Fruit fly (Drosophila melanogaster) whole organism, embryonic: Measurements from ENCODE around the gene CG9130.

Source experiments
- BEAF-32 ChIP-seq: fragments of 200-800 bp; sonication (Bioruptor generic); optimal IDR thresholded peaks from 3 replicates; lab custom pipeline; 2017; ENCODE audit warnings: missing biosample characterization, missing genetic modification characterization, mild to moderate bottlenecking, moderate library complexity, missing genetic modification reagents
- Bteb2 ChIP-seq: fragments of 200-800 bp; sonication (Bioruptor generic); optimal IDR thresholded peaks from 2 replicates; lab custom pipeline; 2016; ENCODE audit warnings: missing biosample characterization, missing genetic modification characterization
- CG10654 ChIP-seq: fragments of 200-800 bp; sonication (Bioruptor generic); optimal IDR thresholded peaks from 2 replicates; lab custom pipeline; 2016; ENCODE audit warnings: missing biosample characterization, missing genetic modification characterization
- CG11456 ChIP-seq: fragments of 200-800 bp; sonication (Bioruptor generic); IDR thresholded peaks from 3 replicates; pipeline ENCODE4 v1.3.6; 2022; ENCODE audit warnings: missing biosample characterization, missing genetic modification characterization
- CG13424 ChIP-seq: fragments of 200-800 bp; sonication (Bioruptor generic); optimal IDR thresholded peaks from 2 replicates; lab custom pipeline; 2019; ENCODE audit warnings: missing biosample characterization, mild to moderate bottlenecking, missing genetic modification characterization, moderate library complexity
- CG16863 ChIP-seq: fragments of 200-800 bp; sonication (Bioruptor generic); optimal IDR thresholded peaks from 3 replicates; lab custom pipeline; 2016; ENCODE audit warnings: missing biosample characterization, missing genetic modification characterization
- CG17186 ChIP-seq: fragments of 200-800 bp; sonication (Bioruptor generic); optimal IDR thresholded peaks from 3 replicates; lab custom pipeline; 2017; ENCODE audit warnings: missing biosample characterization, missing genetic modification reagents, missing genetic modification characterization
- CG17328 ChIP-seq: fragments of 200-800 bp; sonication (Bioruptor generic); IDR thresholded peaks from 2 replicates; pipeline ENCODE4 v1.3.6; 2022; ENCODE audit warnings: missing biosample characterization, missing genetic modification characterization
- CG2116 ChIP-seq: fragments of 200-800 bp; sonication (Bioruptor generic); optimal IDR thresholded peaks from 3 replicates; lab custom pipeline; 2018; ENCODE audit warnings: missing biosample characterization, mild to moderate bottlenecking, missing genetic modification characterization
- CG3065 ChIP-seq: fragments of 200-800 bp; sonication (Bioruptor generic); optimal IDR thresholded peaks from 2 replicates; lab custom pipeline; 2016; ENCODE audit warnings: missing biosample characterization, missing genetic modification characterization
- CG34224 ChIP-seq: fragments of 200-800 bp; sonication (Bioruptor generic); IDR thresholded peaks from 3 replicates; pipeline ENCODE4 v1.3.6; 2022; ENCODE audit warnings: missing biosample characterization, missing genetic modification characterization; ENCODE audit not compliant: partially characterized antibody
- CG3838 ChIP-seq: fragments of 200-800 bp; sonication (Bioruptor generic); optimal IDR thresholded peaks from 3 replicates; lab custom pipeline; 2016; ENCODE audit warnings: missing biosample characterization, missing genetic modification characterization
- CG4820 ChIP-seq: fragments of 200-800 bp; sonication (Bioruptor generic); optimal IDR thresholded peaks from 3 replicates; lab custom pipeline; 2016; ENCODE audit warnings: missing biosample characterization, missing genetic modification characterization
- CG6683 ChIP-seq: fragments of 200-800 bp; sonication (Bioruptor generic); optimal IDR thresholded peaks from 2 replicates; lab custom pipeline; 2017; ENCODE audit warnings: missing biosample characterization, mild to moderate bottlenecking, missing genetic modification characterization, missing genetic modification reagents
- CG6791 ChIP-seq: fragments of 200-800 bp; sonication (Bioruptor generic); IDR thresholded peaks from 3 replicates; pipeline ENCODE4 v1.3.6; 2022; ENCODE audit warnings: missing biosample characterization, missing genetic modification characterization; ENCODE audit not compliant: partially characterized antibody
- CG8944 ChIP-seq: fragments of 200-800 bp; sonication (Bioruptor generic); optimal IDR thresholded peaks from 3 replicates; lab custom pipeline; 2016; ENCODE audit warnings: missing biosample characterization, missing genetic modification characterization
- CoRest ChIP-seq: fragments of 200-800 bp; sonication (Bioruptor generic); optimal IDR thresholded peaks from 3 replicates; lab custom pipeline; 2018; ENCODE audit warnings: missing biosample characterization, mild to moderate bottlenecking, missing genetic modification characterization, moderate library complexity
- Dbx ChIP-seq: fragments of 200-800 bp; sonication (Bioruptor generic); IDR thresholded peaks from 3 replicates; pipeline ENCODE4 v1.3.6; 2022; ENCODE audit warnings: missing biosample characterization, missing genetic modification characterization
- H15 ChIP-seq: fragments of 200-800 bp; sonication (Bioruptor generic); IDR thresholded peaks from 3 replicates; pipeline ENCODE4 v1.3.6; 2022; ENCODE audit warnings: missing biosample characterization, missing genetic modification characterization
- HLH54F ChIP-seq: fragments of 200-800 bp; sonication (Bioruptor generic); optimal IDR thresholded peaks from 3 replicates; lab custom pipeline; 2016; ENCODE audit warnings: missing biosample characterization, missing genetic modification characterization
- HmgZ ChIP-seq: fragments of 200-800 bp; sonication (Bioruptor generic); optimal IDR thresholded peaks from 2 replicates; lab custom pipeline; 2018; ENCODE audit warnings: missing biosample characterization, mild to moderate bottlenecking, missing genetic modification characterization
- Hr51 ChIP-seq, 2 experiments: fragments of 200-800 bp; sonication (Bioruptor generic); optimal IDR thresholded peaks; 2 replicates in 1 of 2; 3 replicates in 1 of 2; lab custom pipeline; 2016 to 2018; ENCODE audit warnings: missing biosample characterization in 2 of 2, missing genetic modification characterization in 2 of 2, mild to moderate bottlenecking in 1 of 2, moderate library complexity in 1 of 2
- Med ChIP-seq: fragments of 200-800 bp; sonication (Bioruptor generic); peaks from one replicate; lab custom pipeline; 2016; ENCODE audit warnings: missing biosample characterization, missing genetic modification characterization, mild to moderate bottlenecking, inconsistent platforms, moderate library complexity
- Myb ChIP-seq: fragments of 200-800 bp; sonication (Bioruptor generic); optimal IDR thresholded peaks from 2 replicates; lab custom pipeline; 2016; ENCODE audit warnings: missing biosample characterization, missing genetic modification characterization
- NC2α ChIP-seq: fragments of 200-800 bp; sonication (Bioruptor generic); optimal IDR thresholded peaks from 2 replicates; lab custom pipeline; 2016; ENCODE audit warnings: missing biosample characterization, missing genetic modification characterization
- NFAT ChIP-seq: fragments of 200-800 bp; sonication (Bioruptor generic); IDR thresholded peaks from 2 replicates; pipeline ENCODE4 v1.3.6; 2022; ENCODE audit warnings: missing biosample characterization, missing genetic modification characterization
- Sox100B ChIP-seq: fragments of 200-800 bp; sonication (Bioruptor generic); optimal IDR thresholded peaks from 3 replicates; lab custom pipeline; 2018; ENCODE audit warnings: missing biosample characterization, mild to moderate bottlenecking, missing genetic modification characterization
- Xbp1 ChIP-seq: fragments of 200-800 bp; sonication (Bioruptor generic); optimal IDR thresholded peaks from 3 replicates; lab custom pipeline; 2016; ENCODE audit warnings: missing biosample characterization, mild to moderate bottlenecking, missing genetic modification characterization
- bbx ChIP-seq: fragments of 200-800 bp; sonication (Bioruptor generic); IDR thresholded peaks from 2 replicates; pipeline ENCODE4 v1.3.6; 2022; ENCODE audit warnings: missing biosample characterization, missing genetic modification characterization; ENCODE audit not compliant: partially characterized antibody
- chinmo ChIP-seq: fragments of 200-800 bp; sonication (Bioruptor generic); IDR thresholded peaks from 4 replicates; pipeline ENCODE4 v1.3.6; 2022; ENCODE audit warnings: missing biosample characterization, missing genetic modification characterization; ENCODE audit not compliant: partially characterized antibody
- crc ChIP-seq: fragments of 200-800 bp; sonication (Bioruptor generic); optimal IDR thresholded peaks from 2 replicates; lab custom pipeline; 2016; ENCODE audit warnings: missing biosample characterization, missing genetic modification characterization
- grau ChIP-seq: fragments of 200-800 bp; optimal IDR thresholded peaks from 3 replicates; lab custom pipeline; 2019; ENCODE audit warnings: missing biosample characterization, mild to moderate bottlenecking, missing genetic modification characterization, moderate library complexity
- hbn ChIP-seq: fragments of 200-800 bp; sonication (Bioruptor generic); IDR thresholded peaks from 2 replicates; pipeline ENCODE4 v1.3.6; 2022; ENCODE audit warnings: missing biosample characterization, missing genetic modification characterization; ENCODE audit not compliant: partially characterized antibody
- inv ChIP-seq: fragments of 200-800 bp; sonication (Bioruptor generic); IDR thresholded peaks from 2 replicates; pipeline ENCODE4 v1.3.6; 2022; ENCODE audit warnings: missing biosample characterization, missing genetic modification characterization; ENCODE audit not compliant: partially characterized antibody
- kni ChIP-seq: fragments of 200-800 bp; sonication (Bioruptor generic); optimal IDR thresholded peaks from 3 replicates; lab custom pipeline; 2017; ENCODE audit warnings: mild to moderate bottlenecking, missing biosample characterization, missing genetic modification reagents, missing genetic modification characterization
- knrl ChIP-seq: fragments of 200-800 bp; sonication (Bioruptor generic); IDR thresholded peaks from 3 replicates; pipeline ENCODE4 v1.3.6; 2022; ENCODE audit warnings: missing biosample characterization, missing genetic modification characterization; ENCODE audit not compliant: partially characterized antibody
- p53 ChIP-seq: fragments of 200-800 bp; sonication (Bioruptor generic); optimal IDR thresholded peaks from 2 replicates; lab custom pipeline; 2016; ENCODE audit warnings: missing biosample characterization, missing genetic modification characterization
- pho ChIP-seq: fragments of 200-800 bp; sonication (Bioruptor generic); optimal IDR thresholded peaks from 2 replicates; lab custom pipeline; 2016; ENCODE audit warnings: missing biosample characterization, missing genetic modification characterization
- pzg ChIP-seq: fragments of 200-800 bp; sonication (Bioruptor generic); optimal IDR thresholded peaks from 3 replicates; lab custom pipeline; 2018; ENCODE audit warnings: missing biosample characterization, mild to moderate bottlenecking, missing genetic modification characterization, moderate library complexity
- sisA ChIP-seq: fragments of 200-800 bp; sonication (Bioruptor generic); IDR thresholded peaks from 2 replicates; pipeline ENCODE4 v1.3.6; 2022; ENCODE audit warnings: missing biosample characterization, missing genetic modification characterization
- sug ChIP-seq: fragments of 200-800 bp; optimal IDR thresholded peaks from 2 replicates; lab custom pipeline; 2019; ENCODE audit warnings: missing biosample characterization, mild to moderate bottlenecking, missing genetic modification characterization, moderate library complexity
- vnd ChIP-seq: fragments of 200-800 bp; sonication (Bioruptor generic); IDR thresholded peaks from 3 replicates; pipeline ENCODE4 v1.3.6; 2022; ENCODE audit warnings: missing biosample characterization, missing genetic modification characterization; ENCODE audit not compliant: partially characterized antibody
- wek ChIP-seq: fragments of 200-800 bp; sonication (Bioruptor generic); optimal IDR thresholded peaks from 3 replicates; lab custom pipeline; 2018; ENCODE audit warnings: missing biosample characterization, mild to moderate bottlenecking, missing genetic modification characterization, moderate library complexity
- zfh1 ChIP-seq: fragments of 200-800 bp; sonication (Bioruptor generic); IDR thresholded peaks from 3 replicates; pipeline ENCODE4 v1.3.6; 2022; ENCODE audit warnings: missing biosample characterization, missing genetic modification characterization

The CG9130 gene

DNA sequence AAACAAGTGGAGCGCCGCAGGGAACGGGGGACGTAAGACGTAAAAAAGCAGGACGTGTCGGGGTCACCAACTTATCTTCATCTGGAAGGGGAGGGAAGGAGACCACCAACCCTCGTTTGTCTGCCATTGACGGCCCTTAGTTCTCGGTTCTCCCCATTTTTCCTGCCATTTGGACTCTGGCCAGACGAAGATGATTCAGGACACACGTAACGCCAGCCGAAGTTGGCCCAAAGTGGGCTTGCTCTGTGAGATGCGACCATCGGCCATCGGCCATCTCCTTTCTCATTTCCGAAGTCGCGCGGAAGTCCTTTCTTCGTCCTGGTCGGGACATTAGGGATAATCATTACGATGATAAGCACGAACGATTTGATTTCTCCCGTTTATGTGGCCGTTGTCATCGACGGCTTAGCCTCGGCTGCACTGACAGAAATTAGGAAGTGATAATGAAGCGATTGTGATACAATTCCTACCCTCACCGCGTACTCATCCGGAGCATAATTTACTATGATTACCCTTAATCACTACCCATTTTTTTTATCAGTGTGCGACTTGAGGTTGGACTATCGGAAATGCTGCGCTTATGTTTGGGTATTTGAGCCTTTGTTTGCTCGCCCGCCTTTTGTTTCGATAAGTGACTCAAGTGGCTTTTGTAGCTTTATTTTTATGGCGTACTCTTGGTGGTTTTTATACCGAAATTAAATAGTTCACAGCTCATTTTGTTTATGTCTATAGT lies 29.2 kb downstream of the CG9130 start (continued):
- no peak for TF ChIP-seq pzg (GFP tag; lab: Kevin White, UChicago)
- TF ChIP-seq pho (GFP tag; lab: Kevin White, UChicago), result no peak

DNA sequence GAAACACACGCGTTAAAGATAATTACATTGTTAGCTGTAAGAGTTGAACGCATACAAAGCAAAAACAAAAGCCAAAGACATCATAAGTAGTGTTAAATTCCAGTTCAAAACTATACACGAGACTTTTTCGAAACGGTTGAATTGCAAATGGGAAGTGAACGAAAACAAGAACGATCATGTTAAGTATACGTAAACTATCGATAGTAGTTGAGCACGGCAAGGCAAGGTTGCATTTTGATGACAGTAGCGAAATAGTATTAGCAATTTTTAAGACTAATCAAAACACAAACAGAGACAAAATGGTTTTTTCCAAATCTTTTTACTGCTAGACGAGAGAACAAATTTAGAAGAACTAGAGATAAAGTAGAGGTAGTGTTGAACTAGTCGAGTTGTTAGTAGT lies 43.0 kb downstream of the CG9130 start:
- peak; percentile 80 for TF ChIP-seq p53 (GFP tag; lab: Kevin White, UChicago)
- TF ChIP-seq CG34224 (GFP tag; lab: Robert Waterston, UW), result no peak
- peak; percentile 66 for TF ChIP-seq CG2116
- TF ChIP-seq, all 482 proteins: peak for 2

- peak; percentile 55; the same call in 1 of the 3 replicates for TF ChIP-seq CG11456
- no peak for TF ChIP-seq CG3838 (GFP tag; lab: Kevin White, UChicago)
- no peak for TF ChIP-seq CG16863
- no peak for TF ChIP-seq Sox100B (GFP tag; lab: Kevin White, UChicago)
- peak; percentile 45 for TF ChIP-seq CG8944 (GFP tag; lab: Kevin White, UChicago)
- TF ChIP-seq wek (GFP tag; lab: Kevin White, UChicago), result no peak
- 0 out of 4 replicates have a peak, but pooled peaks have one; percentile 15 for TF ChIP-seq chinmo
- TF ChIP-seq NFAT (GFP tag; lab: Robert Waterston, UW), result peak; percentile 44; the same call in 1 of the 2 replicates
- TF ChIP-seq Myb (GFP tag; lab: Kevin White, UChicago), result peak; percentile 46
- TF ChIP-seq CG13424 (tag; lab: Kevin White, UChicago), result peak; percentile 37
- TF ChIP-seq CG17328, result no peak
- no peak for TF ChIP-seq crc (GFP tag; lab: Kevin White, UChicago)
- peak; percentile 88 for TF ChIP-seq pzg (GFP tag; lab: Kevin White, UChicago)
- TF ChIP-seq knrl (GFP tag; lab: Robert Waterston, UW), result peak; percentile 88
- TF ChIP-seq CG6791, result peak; percentile 90
- peak; percentile 8 for TF ChIP-seq NC2α (GFP tag; lab: Kevin White, UChicago)
- peak; percentile 46 for TF ChIP-seq CG17186 (GFP tag; lab: Kevin White, UChicago)
- peak; percentile 73 for TF ChIP-seq vnd
- no peak for TF ChIP-seq kni (GFP tag; lab: Kevin White, UChicago)
- 0 out of 2 replicates have a peak, but pooled peaks have one; percentile 13 for TF ChIP-seq sisA (GFP tag; lab: Robert Waterston, UW)
- peak; percentile 82; the same call in 1 of the 2 replicates for TF ChIP-seq inv (GFP tag; lab: Robert Waterston, UW)
- peak; percentile 62 for TF ChIP-seq Xbp1 (GFP tag; lab: Kevin White, UChicago)
- peak; percentile 31 for TF ChIP-seq CG10654 (GFP tag; lab: Kevin White, UChicago)
- TF ChIP-seq grau (tag; lab: Kevin White, UChicago), result peak; percentile 36
- peak; percentile 46; the same call in 2 of the 3 replicates for TF ChIP-seq Dbx (GFP tag; lab: Robert Waterston, UW)
- TF ChIP-seq Bteb2 (GFP tag; lab: Kevin White, UChicago), result peak; percentile 36
- TF ChIP-seq CoRest (tag; lab: Kevin White, UChicago), result peak; percentile 94
- TF ChIP-seq hbn, result peak; percentile 78
- peak in 1 of 2 experiments; percentile 23 for TF ChIP-seq Hr51 (GFP tag; optimal IDR thresholded peaks at IDR 0.05; lab: Kevin White, UChicago)
- peak; percentile 11 for TF ChIP-seq CG3065 (GFP tag; lab: Kevin White, UChicago)
- peak; percentile 55; the same call in 1 of the 3 replicates for TF ChIP-seq zfh1 (GFP tag; lab: Robert Waterston, UW)
- TF ChIP-seq sug, result no peak
- no peak for TF ChIP-seq CG4820 (GFP tag; lab: Kevin White, UChicago)
- 0 out of 3 replicates have a peak, but pooled peaks have one; percentile 18 for TF ChIP-seq H15 (GFP tag; lab: Robert Waterston, UW)
- peak; percentile 89 for TF ChIP-seq BEAF-32 (GFP tag; lab: Kevin White, UChicago)
- peak; percentile 89 for TF ChIP-seq bbx (GFP tag; lab: Robert Waterston, UW)
- TF ChIP-seq CG6683, result no peak
- peak; percentile 85 for TF ChIP-seq Med
- TF ChIP-seq HLH54F (GFP tag; lab: Kevin White, UChicago), result peak; percentile 16
- peak; percentile 78 for TF ChIP-seq HmgZ
These were observed 43.9 kb downstream of the CG9130 start, which contains the start of gene Rabex-5 for dm6 chr3L:1295693-1296092. Gene Rabex-5, plus strand, starts transcription at chr3L:1295913.
